Fruit fly (Drosophila melanogaster) whole organism, wandering third instar larva: ENCODE data around the gene asf1.

Experiments used
- Abd-B ChIP-seq: fragments of >200 bp; optimal IDR thresholded peaks from 2 replicates; lab custom pipeline; 2017; ENCODE audit warnings: missing biosample characterization, missing genetic modification characterization
- CrebA ChIP-seq: fragments of 200-800 bp; sonication (Bioruptor generic); optimal IDR thresholded peaks from 2 replicates; lab custom pipeline; 2016; ENCODE audit warnings: missing biosample characterization, mild to moderate bottlenecking, missing genetic modification characterization, borderline replicate concordance
- Dfd ChIP-seq: fragments of >200 bp; optimal IDR thresholded peaks from 2 replicates; lab custom pipeline; 2017; ENCODE audit warnings: missing biosample characterization, missing genetic modification characterization
- GATAd ChIP-seq: sonication (Bioruptor generic); optimal IDR thresholded peaks from 2 replicates; lab custom pipeline; 2016; ENCODE audit warnings: missing biosample characterization, missing genetic modification characterization
- OdsH ChIP-seq: fragments of 200-800 bp; sonication (Bioruptor generic); optimal IDR thresholded peaks from 2 replicates; lab custom pipeline; 2016; ENCODE audit warnings: missing biosample characterization, mild to moderate bottlenecking, missing genetic modification characterization
- Rel ChIP-seq, 2 experiments: fragments of 200-800 bp; sonication (Bioruptor generic) in 1 of 2; optimal IDR thresholded peaks; 2 replicates in 1 of 2; 3 replicates in 1 of 2; lab custom pipeline; 2016 to 2019; ENCODE audit warnings: mild to moderate bottlenecking in 2 of 2, missing biosample characterization in 2 of 2, missing genetic modification characterization in 2 of 2, moderate library complexity in 1 of 2
- br ChIP-seq: fragments of 200-800 bp; sonication (Bioruptor generic); optimal IDR thresholded peaks from 2 replicates; lab custom pipeline; 2016; ENCODE audit warnings: missing biosample characterization, missing genetic modification characterization
- ey ChIP-seq: fragments of 200-800 bp; sonication (Bioruptor generic); optimal IDR thresholded peaks from 2 replicates; lab custom pipeline; 2016; ENCODE audit warnings: missing biosample characterization, missing genetic modification characterization
- fru ChIP-seq: fragments of 200-800 bp; sonication (Bioruptor generic); optimal IDR thresholded peaks from 3 replicates; lab custom pipeline; 2016; ENCODE audit warnings: missing biosample characterization, mild to moderate bottlenecking, missing genetic modification characterization
- pan ChIP-seq: fragments of >200 bp; optimal IDR thresholded peaks from 2 replicates; lab custom pipeline; 2017
- usp ChIP-seq: fragments of >200 bp; optimal IDR thresholded peaks from 2 replicates; lab custom pipeline; 2017; ENCODE audit warnings: missing biosample characterization, missing genetic modification characterization

- TF ChIP-seq CrebA (no peak), ey (GFP tag; lab: Kevin White, UChicago) (no peak), Dfd (GFP tag; lab: Kevin White, UChicago) (no peak), Rel (GFP tag; optimal IDR thresholded peaks at IDR 0.05; lab: Kevin White, UChicago) (no peak), Rel (tag; optimal IDR thresholded peaks at IDR 0.05; lab: Kevin White, UChicago) (no peak), fru (GFP tag; lab: Kevin White, UChicago) (no peak), Abd-B (GFP tag; lab: Kevin White, UChicago) (no peak), OdsH (GFP tag; lab: Kevin White, UChicago) (no peak), GATAd (GFP tag; lab: Kevin White, UChicago) (no peak), pan (lab: Kevin White, UChicago) (no peak), br (GFP tag; lab: Kevin White, UChicago) (no peak), usp (no peak)
Observed at dm6 chr3L:19653470-19653869, 34.8 kb downstream of the asf1 start.
